Worm (Caenorhabditis elegans): ENCODE measurements around the gene C29F9.9.

The C29F9.9 gene

DNA sequence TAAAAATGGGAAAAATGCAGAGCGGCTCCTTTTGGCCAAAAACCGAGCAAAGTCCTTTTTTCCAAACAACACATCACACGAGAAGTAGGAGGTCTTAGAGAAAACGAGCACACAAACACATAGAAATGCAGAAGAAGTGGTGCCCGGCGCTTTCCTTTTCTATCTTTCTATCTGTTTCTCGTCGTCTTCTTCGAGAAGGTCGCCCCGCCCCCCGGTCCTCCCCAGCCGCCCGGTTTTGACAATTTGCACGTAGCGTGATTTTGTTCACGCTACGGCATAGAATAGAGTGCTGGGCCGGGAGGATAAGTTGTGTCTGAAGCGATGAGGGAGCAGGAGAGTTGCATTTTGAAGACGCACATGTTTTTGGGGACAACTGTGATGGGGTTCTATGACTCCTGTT is 31.7 kb downstream of the C29F9.9 start:
- TF ChIP-seq flt-1 (GFP tag; IDR thresholded peaks at IDR 0.05) (no peak), hnd-1 (tag; optimal IDR thresholded peaks at IDR 0.05) (no peak), B0310.2 (tag; optimal IDR thresholded peaks at IDR 0.05) (no peak), pes-1 (GFP tag; IDR thresholded peaks at IDR 0.05) (no peak), tra-4 (tag; optimal IDR thresholded peaks at IDR 0.05) (no peak), F13C5.2 (tag; optimal IDR thresholded peaks at IDR 0.05) (no peak), ceh-36 (tag; optimal IDR thresholded peaks at IDR 0.05) (no peak), ceh-13 (GFP tag; optimal IDR thresholded peaks at IDR 0.05) (no peak), hmbx-1 (tag; optimal IDR thresholded peaks at IDR 0.05) (no peak)

DNA sequence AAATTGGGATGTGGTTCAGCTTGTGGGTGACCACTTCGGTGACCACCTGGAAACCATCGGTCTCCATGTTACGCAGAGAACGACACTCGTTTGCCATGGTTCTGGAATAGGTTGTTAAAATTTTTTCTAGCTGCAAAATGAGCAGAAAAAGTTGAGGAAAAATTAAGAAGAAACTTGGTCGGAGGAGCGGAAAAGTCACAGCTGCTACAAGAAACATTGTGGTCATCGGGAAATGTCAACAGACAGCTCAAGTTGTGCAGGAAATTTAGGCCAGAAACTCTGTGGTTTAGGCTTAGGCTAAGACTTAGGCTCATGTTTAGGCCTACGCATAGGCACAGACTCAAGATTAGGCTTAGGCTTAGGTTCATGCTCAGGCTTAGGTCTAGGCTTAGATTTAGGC is 32.6 kb downstream of the C29F9.9 start, which contains the start of gene pck-1:
pck-1 (minus strand) TSS at position 101 of the 400 bp plus-strand sequence.
- TF ChIP-seq ama-1 (optimal IDR thresholded peaks at IDR 0.05): no peak
- no peak for TF ChIP-seq ceh-13 (GFP tag; optimal IDR thresholded peaks at IDR 0.05)
- TF ChIP-seq hmg-4 (GFP tag; optimal IDR thresholded peaks at IDR 0.05): no peak
- TF ChIP-seq hnd-1 (tag; optimal IDR thresholded peaks at IDR 0.05): no peak
- TF ChIP-seq F13C5.2 (tag; optimal IDR thresholded peaks at IDR 0.05): no peak
- TF ChIP-seq ets-7 (tag; optimal IDR thresholded peaks at IDR 0.05): no peak
- no peak for TF ChIP-seq pes-1 (GFP tag; IDR thresholded peaks at IDR 0.05)
- no peak for TF ChIP-seq aly-1 (tag; optimal IDR thresholded peaks at IDR 0.05)
- TF ChIP-seq hmbx-1 (tag; optimal IDR thresholded peaks at IDR 0.05): no peak
- no peak for TF ChIP-seq tbx-11 (GFP tag; IDR thresholded peaks at IDR 0.05)
- TF ChIP-seq B0310.2 (tag; optimal IDR thresholded peaks at IDR 0.05): no peak
- no peak for TF ChIP-seq tra-4 (tag; optimal IDR thresholded peaks at IDR 0.05)
- TF ChIP-seq ceh-36 (tag; optimal IDR thresholded peaks at IDR 0.05): no peak
- no peak for TF ChIP-seq scrt-1 (GFP tag; IDR thresholded peaks at IDR 0.05)
- no peak for TF ChIP-seq tbx-37 (GFP tag; conservative IDR thresholded peaks at IDR 0.05)
- no peak for TF ChIP-seq flt-1 (GFP tag; IDR thresholded peaks at IDR 0.05)
- TF ChIP-seq sea-1 (GFP tag; conservative IDR thresholded peaks at IDR 0.05): no peak

DNA sequence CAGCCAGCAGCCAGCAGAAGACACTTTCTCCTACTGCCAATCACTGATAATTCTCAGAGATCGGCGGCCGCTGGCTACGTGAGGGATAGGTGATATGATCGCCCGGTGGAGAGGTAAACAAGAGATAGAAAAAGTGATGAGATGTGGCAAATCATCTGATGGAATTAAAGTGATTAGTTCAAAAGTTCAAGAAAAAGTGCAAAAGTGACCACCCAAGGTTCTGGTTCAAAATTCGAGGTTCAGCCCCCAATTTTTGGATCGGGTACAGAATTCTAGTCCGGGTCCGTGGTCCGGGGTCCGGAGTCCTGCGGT is 33.1 kb downstream of the C29F9.9 start:
- TF ChIP-seq hnd-1 (tag; optimal IDR thresholded peaks at IDR 0.05): no peak
- TF ChIP-seq B0310.2 (tag; optimal IDR thresholded peaks at IDR 0.05): no peak

DNA sequence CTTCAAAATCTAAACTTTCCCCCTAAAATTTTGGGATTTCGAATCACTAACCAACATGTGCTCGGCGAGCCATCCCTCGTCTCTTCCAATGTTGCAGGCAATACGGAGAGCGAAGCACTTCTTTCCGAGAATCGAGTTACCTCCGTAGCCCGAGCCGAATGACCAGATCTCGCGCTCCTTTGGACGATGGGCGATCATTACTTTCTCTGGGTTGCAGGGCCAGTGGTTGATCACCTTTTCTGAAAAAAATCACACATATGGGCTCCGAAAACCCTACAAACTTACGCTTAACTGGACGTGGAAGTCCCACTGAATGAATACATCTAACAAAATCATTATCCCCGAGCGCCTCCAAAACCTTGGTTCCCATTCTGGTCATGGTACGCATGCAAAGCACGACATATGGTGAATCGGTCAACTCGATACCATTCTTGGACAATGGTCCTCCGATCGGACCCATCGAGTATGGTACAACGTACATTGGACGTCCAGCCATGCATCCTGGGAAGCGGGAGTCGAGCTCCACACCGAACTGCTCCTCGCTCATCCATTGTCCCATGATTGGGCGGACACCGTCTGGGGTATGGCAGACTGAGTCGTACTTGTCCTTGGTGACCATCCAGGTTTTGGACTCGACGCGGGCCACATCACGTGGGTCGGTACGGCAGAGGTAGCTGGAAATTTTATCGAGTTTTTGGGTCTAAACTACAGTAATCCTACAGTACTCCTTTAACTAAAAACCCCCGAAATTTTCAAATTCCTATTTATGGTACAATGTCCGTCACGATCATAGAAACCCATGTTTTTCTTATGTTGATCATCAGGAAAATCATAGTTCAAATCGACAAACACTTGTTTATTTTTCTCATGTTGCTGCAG is 33.7 kb downstream of the C29F9.9 start:
- TF ChIP-seq hmbx-1 (tag; optimal IDR thresholded peaks at IDR 0.05): no peak
- TF ChIP-seq tbx-11 (GFP tag; IDR thresholded peaks at IDR 0.05): no peak
- no peak for TF ChIP-seq hmg-4 (GFP tag; optimal IDR thresholded peaks at IDR 0.05)
- no peak for TF ChIP-seq tbx-37 (GFP tag; conservative IDR thresholded peaks at IDR 0.05)
- TF ChIP-seq ceh-36 (tag; optimal IDR thresholded peaks at IDR 0.05): no peak
- TF ChIP-seq ama-1 (optimal IDR thresholded peaks at IDR 0.05): no peak
- TF ChIP-seq ets-7 (tag; optimal IDR thresholded peaks at IDR 0.05): no peak
- TF ChIP-seq flt-1 (GFP tag; IDR thresholded peaks at IDR 0.05): no peak
- TF ChIP-seq hnd-1 (tag; optimal IDR thresholded peaks at IDR 0.05): no peak
- no peak for TF ChIP-seq tra-4 (tag; optimal IDR thresholded peaks at IDR 0.05)
- no peak for TF ChIP-seq sea-1 (GFP tag; conservative IDR thresholded peaks at IDR 0.05)

DNA sequence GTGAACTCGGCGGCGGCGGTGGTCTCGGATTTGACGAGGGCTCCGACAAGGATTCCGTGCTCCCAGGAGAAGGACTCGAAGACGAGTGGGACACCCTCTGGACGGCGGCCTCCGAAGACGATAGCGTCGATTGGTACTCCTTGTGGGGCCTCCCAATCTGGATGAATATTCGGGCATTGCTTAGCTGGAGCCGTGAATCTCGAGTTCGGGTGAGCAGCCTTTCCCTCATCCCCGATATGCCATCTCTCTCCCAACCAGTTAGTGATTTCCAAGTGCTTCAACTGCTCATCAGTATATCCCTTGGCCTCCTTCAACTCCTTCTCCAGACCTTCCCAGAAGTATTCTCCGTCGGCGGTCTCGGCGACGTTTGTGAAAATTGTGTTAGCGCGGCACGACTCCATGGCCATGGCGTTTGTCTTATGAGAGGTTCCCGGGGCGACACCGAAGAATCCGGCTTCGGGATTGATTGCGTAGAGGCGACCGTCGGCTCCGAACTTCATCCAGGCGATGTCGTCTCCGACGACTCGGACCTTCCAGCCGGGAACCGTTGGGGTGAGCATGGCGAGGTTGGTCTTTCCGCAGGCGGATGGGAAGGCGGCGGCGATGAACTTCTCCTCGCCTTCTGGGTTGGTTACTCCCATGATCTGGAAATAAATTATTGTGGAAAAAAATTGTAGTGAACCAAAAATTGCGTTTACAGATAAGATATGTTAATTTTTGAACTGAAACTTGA is 35.0 kb downstream of the C29F9.9 start:
- TF ChIP-seq ama-1 (optimal IDR thresholded peaks at IDR 0.05) (no peak), pes-1 (GFP tag; IDR thresholded peaks at IDR 0.05) (no peak), ceh-13 (GFP tag; optimal IDR thresholded peaks at IDR 0.05) (no peak)

DNA sequence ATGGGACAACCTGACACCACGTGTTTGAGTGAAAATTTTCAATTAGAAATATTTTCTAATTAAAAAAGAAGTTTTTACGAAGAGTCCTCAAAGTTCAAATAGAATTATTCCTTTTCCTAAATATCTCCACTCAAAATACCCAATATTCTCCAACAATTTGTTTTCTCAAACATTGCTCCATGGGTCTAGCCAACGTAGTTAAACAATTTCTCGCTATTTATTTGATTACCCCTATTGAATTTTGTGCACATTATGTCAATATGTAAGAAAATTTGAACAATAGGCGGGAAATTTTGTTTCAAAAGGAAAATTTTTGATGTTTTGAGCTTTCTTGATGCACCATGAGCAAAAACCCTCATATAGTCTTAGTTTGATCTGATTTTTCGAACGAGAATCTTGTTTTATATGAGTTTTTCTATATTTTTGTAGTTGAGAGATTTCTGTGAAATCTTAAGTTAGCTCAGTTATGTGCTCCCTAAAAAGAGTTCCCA is 36.3 kb downstream of the C29F9.9 start:
- TF ChIP-seq ceh-36 (tag; optimal IDR thresholded peaks at IDR 0.05) (no peak), sea-1 (GFP tag; conservative IDR thresholded peaks at IDR 0.05) (no peak), scrt-1 (GFP tag; IDR thresholded peaks at IDR 0.05) (no peak), tbx-37 (GFP tag; conservative IDR thresholded peaks at IDR 0.05) (no peak), F13C5.2 (tag; optimal IDR thresholded peaks at IDR 0.05) (no peak), ama-1 (optimal IDR thresholded peaks at IDR 0.05) (no peak), hnd-1 (tag; optimal IDR thresholded peaks at IDR 0.05) (no peak), hmg-4 (GFP tag; optimal IDR thresholded peaks at IDR 0.05) (no peak), tbx-11 (GFP tag; IDR thresholded peaks at IDR 0.05) (no peak)

DNA sequence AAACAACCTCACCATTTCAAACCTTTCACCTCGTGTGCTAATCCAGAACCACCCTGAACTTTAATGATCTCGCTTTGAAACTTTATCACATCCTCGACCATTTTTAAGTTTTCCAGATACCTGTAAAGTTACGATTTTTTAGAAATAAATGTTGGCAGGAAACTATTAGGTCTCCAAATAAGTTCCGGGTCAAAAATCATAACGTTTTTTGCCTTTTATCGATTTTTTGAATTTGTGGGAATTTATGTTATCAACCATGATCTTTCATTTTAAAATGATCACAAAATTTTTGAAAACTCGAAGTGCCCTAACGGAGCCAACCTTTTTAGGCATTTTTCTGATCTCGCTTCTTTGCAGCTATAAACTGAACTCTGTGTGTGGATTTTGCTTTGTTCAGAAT is 37.7 kb downstream of the C29F9.9 start, which contains the start of gene btb-5:
btb-5 (minus strand) TSS at position 101 of the 400 bp plus-strand sequence.
- TF ChIP-seq hmbx-1 (tag; optimal IDR thresholded peaks at IDR 0.05) (no peak), scrt-1 (GFP tag; IDR thresholded peaks at IDR 0.05) (no peak), ceh-36 (tag; optimal IDR thresholded peaks at IDR 0.05) (no peak), pes-1 (GFP tag; IDR thresholded peaks at IDR 0.05) (no peak), ets-7 (tag; optimal IDR thresholded peaks at IDR 0.05) (no peak), tbx-37 (GFP tag; conservative IDR thresholded peaks at IDR 0.05) (no peak), hnd-1 (tag; optimal IDR thresholded peaks at IDR 0.05) (no peak), sea-1 (GFP tag; conservative IDR thresholded peaks at IDR 0.05) (no peak), flt-1 (GFP tag; IDR thresholded peaks at IDR 0.05) (no peak), ceh-13 (GFP tag; optimal IDR thresholded peaks at IDR 0.05) (no peak), aly-1 (tag; optimal IDR thresholded peaks at IDR 0.05) (no peak), tbx-11 (GFP tag; IDR thresholded peaks at IDR 0.05) (no peak), tra-4 (tag; optimal IDR thresholded peaks at IDR 0.05) (no peak), ama-1 (optimal IDR thresholded peaks at IDR 0.05) (no peak), F13C5.2 (tag; optimal IDR thresholded peaks at IDR 0.05) (no peak), B0310.2 (tag; optimal IDR thresholded peaks at IDR 0.05) (no peak), hmg-4 (GFP tag; optimal IDR thresholded peaks at IDR 0.05) (no peak)
